Fruit fly (Drosophila melanogaster) whole organism, pupa: ENCODE measurements around the gene Scox.

ENCODE experiments used
- CG12605 ChIP-seq: fragments of 200-800 bp; sonication (Bioruptor generic); IDR thresholded peaks from 2 replicates; pipeline ENCODE4 v1.3.6; 2022; ENCODE audit warnings: missing biosample characterization, missing genetic modification characterization
- CG13204 ChIP-seq: fragments of 200-800 bp; sonication (Bioruptor generic); optimal IDR thresholded peaks from 2 replicates; lab custom pipeline; 2018; ENCODE audit warnings: missing biosample characterization, mild to moderate bottlenecking, missing genetic modification characterization, moderate library complexity
- CG14655 ChIP-seq: fragments of 200-800 bp; sonication (Bioruptor generic); optimal IDR thresholded peaks from 3 replicates; lab custom pipeline; 2017; ENCODE audit warnings: mild to moderate bottlenecking, missing biosample characterization, missing genetic modification reagents, missing genetic modification characterization
- CG15710 ChIP-seq: fragments of 200-800 bp; sonication (Bioruptor generic); optimal IDR thresholded peaks from 2 replicates; lab custom pipeline; 2018; ENCODE audit warnings: missing biosample characterization, mild to moderate bottlenecking, missing genetic modification characterization, moderate library complexity
- CG32121 ChIP-seq: fragments of 200-800 bp; sonication (Bioruptor generic); IDR thresholded peaks from 2 replicates; pipeline ENCODE4 v1.3.6; 2022; ENCODE audit warnings: missing biosample characterization, missing genetic modification characterization
- CG4496 ChIP-seq: fragments of 200-800 bp; sonication (Bioruptor generic); IDR thresholded peaks from 3 replicates; pipeline ENCODE4 v1.3.6; 2022; ENCODE audit warnings: missing biosample characterization, missing genetic modification characterization
- CG9948 ChIP-seq: fragments of 200-800 bp; sonication (Bioruptor generic); optimal IDR thresholded peaks from 2 replicates; lab custom pipeline; 2018; ENCODE audit warnings: missing biosample characterization, mild to moderate bottlenecking, missing genetic modification characterization, moderate library complexity
- D1 ChIP-seq: fragments of 200-800 bp; sonication (Bioruptor generic); optimal IDR thresholded peaks from 2 replicates; lab custom pipeline; 2018; ENCODE audit warnings: missing biosample characterization, mild to moderate bottlenecking, missing genetic modification characterization, moderate library complexity
- EcR ChIP-seq: fragments of 200-800 bp; sonication (Bioruptor generic); optimal IDR thresholded peaks from 3 replicates; lab custom pipeline; 2019; ENCODE audit warnings: missing biosample characterization, missing genetic modification characterization, mild to moderate bottlenecking, moderate library complexity, missing genetic modification reagents
- Ets98B ChIP-seq: fragments of 200-800 bp; sonication (Bioruptor generic); IDR thresholded peaks from 2 replicates; pipeline ENCODE4 v1.3.6; 2022; ENCODE audit warnings: missing biosample characterization, missing genetic modification characterization
- Snoo ChIP-seq: fragments of 200-800 bp; sonication (Bioruptor generic); optimal IDR thresholded peaks from 3 replicates; lab custom pipeline; 2017; ENCODE audit warnings: missing biosample characterization, mild to moderate bottlenecking, missing genetic modification characterization, inconsistent platforms
- fd96Ca ChIP-seq: fragments of 200-800 bp; sonication (Bioruptor generic); IDR thresholded peaks from 3 replicates; pipeline ENCODE4 v1.3.6; 2022; ENCODE audit warnings: missing biosample characterization, missing genetic modification characterization
- gl ChIP-seq: fragments of 200-800 bp; sonication (Bioruptor generic); optimal IDR thresholded peaks from 2 replicates; lab custom pipeline; 2018; ENCODE audit warnings: missing biosample characterization, mild to moderate bottlenecking, missing genetic modification characterization

DNA sequence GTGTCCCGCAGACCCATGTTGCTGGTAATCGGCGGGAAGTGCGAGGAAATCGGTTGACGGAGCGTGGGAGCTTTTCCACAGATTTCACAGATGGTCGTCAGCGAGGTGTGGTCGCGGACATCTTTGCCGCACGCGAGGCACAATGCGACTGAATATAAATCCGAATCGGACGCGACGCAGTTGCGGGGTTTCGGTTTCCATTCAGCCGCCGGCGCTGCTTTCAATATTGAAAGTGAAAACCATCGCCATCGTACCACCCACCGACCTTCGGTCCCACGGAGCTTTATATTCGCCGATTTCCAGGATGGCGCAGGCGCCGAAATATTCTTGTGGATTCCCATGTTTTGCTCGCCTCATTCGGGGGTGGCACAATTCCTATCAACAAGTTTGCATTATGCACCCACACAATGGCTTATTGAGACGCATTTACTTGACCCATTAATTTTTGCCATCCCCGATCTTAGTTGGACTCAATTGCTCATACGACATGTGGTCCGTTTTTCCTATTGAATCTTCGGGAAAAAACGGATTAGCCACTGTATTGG lies 32.3 kb downstream of the Scox start, which contains the start of gene hoe2:
- no peak for TF ChIP-seq CG4496
- no peak for TF ChIP-seq EcR (GFP tag; lab: Kevin White, UChicago)
- no peak for TF ChIP-seq CG13204 (GFP tag; lab: Kevin White, UChicago)
- TF ChIP-seq Snoo = no peak
- no peak for TF ChIP-seq CG9948 (tag; lab: Kevin White, UChicago)
- no peak for TF ChIP-seq Ets98B (GFP tag; lab: Robert Waterston, UW)
- TF ChIP-seq CG12605 = peak; percentile 60; the same call in 1 of the 2 replicates
- no peak for TF ChIP-seq CG15710 (tag; lab: Kevin White, UChicago)
- TF ChIP-seq fd96Ca (GFP tag; lab: Robert Waterston, UW) = no peak
- no peak for TF ChIP-seq CG32121 (GFP tag; lab: Robert Waterston, UW)
- TF ChIP-seq CG14655 = no peak
- TF ChIP-seq gl (tag; lab: Kevin White, UChicago) = no peak
- no peak for TF ChIP-seq D1 (tag; lab: Kevin White, UChicago)
